Fruit fly (Drosophila melanogaster) whole organism, embryonic: ENCODE data around the gene CG32772.

Experiments
- Awh ChIP-seq: fragments of 200-800 bp; sonication (Bioruptor generic); IDR thresholded peaks from 2 replicates; pipeline ENCODE4, ENCODE4 v1.3.6; 2022; ENCODE audit warnings: missing biosample characterization, missing genetic modification characterization
- CG1024 ChIP-seq: fragments of 200-800 bp; sonication (Bioruptor generic); IDR thresholded peaks from 2 replicates; pipeline ENCODE4 v1.3.6; 2022; ENCODE audit warnings: missing biosample characterization, missing genetic modification characterization
- CG10267 ChIP-seq: fragments of 200-800 bp; sonication (Bioruptor generic); optimal IDR thresholded peaks from 2 replicates; lab custom pipeline; 2018; ENCODE audit warnings: missing biosample characterization, mild to moderate bottlenecking, missing genetic modification characterization, moderate library complexity
- CG11085 ChIP-seq: fragments of 200-800 bp; sonication (Bioruptor generic); IDR thresholded peaks from 2 replicates; pipeline ENCODE4 v1.3.6; 2022; ENCODE audit warnings: missing biosample characterization, missing genetic modification characterization
- CG11093 ChIP-seq: fragments of 200-800 bp; sonication (Bioruptor generic); IDR thresholded peaks from 3 replicates; pipeline ENCODE4 v1.3.6; 2022; ENCODE audit warnings: missing biosample characterization, missing genetic modification characterization
- CG11398 ChIP-seq: fragments of 200-800 bp; sonication (Bioruptor generic); optimal IDR thresholded peaks from 2 replicates; lab custom pipeline; 2016; ENCODE audit warnings: missing biosample characterization, missing genetic modification characterization
- CG11695 ChIP-seq: fragments of 200-800 bp; sonication (Bioruptor generic); IDR thresholded peaks from 3 replicates; pipeline ENCODE4 v1.3.6; 2022; ENCODE audit warnings: missing biosample characterization, missing genetic modification characterization
- CG13296 ChIP-seq: fragments of 200-800 bp; sonication (Bioruptor generic); optimal IDR thresholded peaks from 3 replicates; lab custom pipeline; 2018; ENCODE audit warnings: missing biosample characterization, mild to moderate bottlenecking, missing genetic modification characterization
- CG1647 ChIP-seq: fragments of 200-800 bp; sonication (Bioruptor generic); optimal IDR thresholded peaks from 3 replicates; lab custom pipeline; 2016; ENCODE audit warnings: missing biosample characterization, missing genetic modification characterization
- CG17385 ChIP-seq: fragments of 200-800 bp; sonication (Bioruptor generic); optimal IDR thresholded peaks from 3 replicates; lab custom pipeline; 2018; ENCODE audit warnings: missing biosample characterization, mild to moderate bottlenecking, missing genetic modification characterization
- CG17829 ChIP-seq: fragments of 200-800 bp; optimal IDR thresholded peaks from 2 replicates; lab custom pipeline; 2019; ENCODE audit warnings: missing biosample characterization, mild to moderate bottlenecking, missing genetic modification characterization, moderate library complexity
- CG2129 ChIP-seq: fragments of 200-800 bp; sonication (Bioruptor generic); IDR thresholded peaks from 2 replicates; pipeline ENCODE4 v1.3.6; 2022; ENCODE audit warnings: missing biosample characterization, missing genetic modification characterization; ENCODE audit not compliant: partially characterized antibody
- CG32772 ChIP-seq: fragments of 200-800 bp; sonication (Bioruptor generic); IDR thresholded peaks from 2 replicates; pipeline ENCODE4 v1.3.6; 2022; ENCODE audit warnings: missing biosample characterization, missing genetic modification characterization
- CG3995 ChIP-seq: fragments of 200-800 bp; sonication (Bioruptor generic); optimal IDR thresholded peaks from 3 replicates; lab custom pipeline; 2016; ENCODE audit warnings: missing biosample characterization, missing genetic modification characterization
- CG4617 ChIP-seq: fragments of 200-800 bp; sonication (Bioruptor generic); optimal IDR thresholded peaks from 3 replicates; lab custom pipeline; 2016; ENCODE audit warnings: missing biosample characterization, missing genetic modification characterization, borderline replicate concordance
- CG5180 ChIP-seq: fragments of 200-800 bp; sonication (Bioruptor generic); optimal IDR thresholded peaks from 3 replicates; lab custom pipeline; 2017; ENCODE audit warnings: missing biosample characterization, missing genetic modification characterization, mild to moderate bottlenecking, moderate library complexity, missing genetic modification reagents
- CG6254 ChIP-seq: fragments of 200-800 bp; sonication (Bioruptor generic); optimal IDR thresholded peaks from 3 replicates; lab custom pipeline; 2017; ENCODE audit warnings: mild to moderate bottlenecking, missing biosample characterization, missing genetic modification reagents, missing genetic modification characterization
- CG6272 ChIP-seq: fragments of 200-800 bp; sonication (Bioruptor generic); IDR thresholded peaks from 2 replicates; pipeline ENCODE4 v1.3.6; 2022; ENCODE audit warnings: missing biosample characterization, missing genetic modification characterization
- CG8478 ChIP-seq: fragments of >200 bp; optimal IDR thresholded peaks from 2 replicates; lab custom pipeline; 2018
- CG8924 ChIP-seq: fragments of 200-800 bp; optimal IDR thresholded peaks from 3 replicates; lab custom pipeline; 2019; ENCODE audit warnings: missing biosample characterization, mild to moderate bottlenecking, missing genetic modification characterization, moderate library complexity
- CG8944 ChIP-seq: fragments of 200-800 bp; sonication (Bioruptor generic); optimal IDR thresholded peaks from 3 replicates; lab custom pipeline; 2016; ENCODE audit warnings: missing biosample characterization, missing genetic modification characterization
- CG9215 ChIP-seq: fragments of 200-800 bp; sonication (Bioruptor generic); IDR thresholded peaks from 2 replicates; pipeline ENCODE4 v1.3.6; 2022; ENCODE audit warnings: missing biosample characterization, missing genetic modification characterization
- CG9437 ChIP-seq: fragments of 200-800 bp; sonication (Bioruptor generic); optimal IDR thresholded peaks from 2 replicates; lab custom pipeline; 2018; ENCODE audit warnings: missing biosample characterization, mild to moderate bottlenecking, missing genetic modification characterization
- CG9727 ChIP-seq: fragments of 200-800 bp; sonication (Bioruptor generic); optimal IDR thresholded peaks from 3 replicates; lab custom pipeline; 2017; ENCODE audit warnings: missing biosample characterization, mild to moderate bottlenecking, missing genetic modification characterization
- CG9797 ChIP-seq: fragments of 200-800 bp; sonication (Bioruptor generic); optimal IDR thresholded peaks from 3 replicates; lab custom pipeline; 2018; ENCODE audit warnings: missing biosample characterization, mild to moderate bottlenecking, missing genetic modification characterization
- CHES-1-like ChIP-seq: fragments of 200-800 bp; sonication (Bioruptor generic); optimal IDR thresholded peaks from 2 replicates; lab custom pipeline; 2016; ENCODE audit warnings: missing biosample characterization, missing genetic modification characterization
- Dref ChIP-seq: fragments of 200-800 bp; sonication (Bioruptor generic); IDR thresholded peaks from 2 replicates; pipeline ENCODE4 v1.3.6; 2022; ENCODE audit warnings: missing biosample characterization, missing genetic modification characterization
- Fer1 ChIP-seq: fragments of 200-800 bp; sonication (Bioruptor generic); optimal IDR thresholded peaks from 2 replicates; lab custom pipeline; 2017; ENCODE audit warnings: missing biosample characterization, mild to moderate bottlenecking, missing genetic modification characterization
- Hey ChIP-seq: fragments of 200-800 bp; sonication (Bioruptor generic); optimal IDR thresholded peaks from 3 replicates; lab custom pipeline; 2018; ENCODE audit warnings: missing biosample characterization, mild to moderate bottlenecking, missing genetic modification characterization
- Hsf ChIP-seq: fragments of 200-800 bp; sonication (Bioruptor generic); optimal IDR thresholded peaks from 3 replicates; lab custom pipeline; 2016; ENCODE audit warnings: missing biosample characterization, missing genetic modification characterization
- MBD-R2 ChIP-seq: fragments of 200-800 bp; sonication (Bioruptor generic); IDR thresholded peaks from 2 replicates; pipeline ENCODE4 v1.3.6; 2022; ENCODE audit warnings: missing biosample characterization, missing genetic modification characterization
- Nf-YA ChIP-seq: fragments of 200-800 bp; sonication (Bioruptor generic); IDR thresholded peaks from 2 replicates; pipeline ENCODE4 v1.3.6; 2022; ENCODE audit warnings: missing biosample characterization, missing genetic modification characterization
- Oaz ChIP-seq: fragments of 200-800 bp; sonication (Bioruptor generic); IDR thresholded peaks from 2 replicates; pipeline ENCODE4 v1.3.6; 2022; ENCODE audit warnings: missing biosample characterization, missing genetic modification characterization
- Sry-β ChIP-seq: fragments of 200-800 bp; sonication (Bioruptor generic); optimal IDR thresholded peaks from 2 replicates; lab custom pipeline; 2018; ENCODE audit warnings: missing biosample characterization, mild to moderate bottlenecking, missing genetic modification characterization, moderate library complexity
- aop ChIP-seq: fragments of 200-800 bp; sonication (Bioruptor generic); IDR thresholded peaks from 2 replicates; pipeline ENCODE4 v1.3.6; 2022; ENCODE audit warnings: missing biosample characterization, missing genetic modification characterization
- bowl ChIP-seq: fragments of 200-800 bp; sonication (Bioruptor generic); IDR thresholded peaks from 2 replicates; pipeline ENCODE4 v1.3.6; 2022; ENCODE audit warnings: missing biosample characterization, missing genetic modification characterization
- dati ChIP-seq: fragments of 200-800 bp; sonication (Bioruptor generic); IDR thresholded peaks from 2 replicates; pipeline ENCODE4 v1.3.6; 2022; ENCODE audit warnings: missing biosample characterization, missing genetic modification characterization
- ems ChIP-seq: fragments of 200-800 bp; sonication (Bioruptor generic); optimal IDR thresholded peaks from 3 replicates; lab custom pipeline; 2016; ENCODE audit warnings: missing biosample characterization, missing genetic modification characterization
- exex ChIP-seq: fragments of 200-800 bp; sonication (Bioruptor generic); optimal IDR thresholded peaks from 4 replicates; lab custom pipeline; 2018; ENCODE audit warnings: missing biosample characterization, mild to moderate bottlenecking, missing genetic modification characterization, moderate library complexity
- gem ChIP-seq: fragments of 200-800 bp; sonication (Bioruptor generic); optimal IDR thresholded peaks from 2 replicates; lab custom pipeline; 2019; ENCODE audit warnings: missing biosample characterization, mild to moderate bottlenecking, missing genetic modification characterization, moderate library complexity
- kah ChIP-seq: fragments of 200-800 bp; sonication (Bioruptor generic); optimal IDR thresholded peaks from 2 replicates; lab custom pipeline; 2018; ENCODE audit warnings: missing biosample characterization, mild to moderate bottlenecking, missing genetic modification characterization
- mam ChIP-seq: fragments of 200-800 bp; sonication (Bioruptor generic); optimal IDR thresholded peaks from 3 replicates; lab custom pipeline; 2016; ENCODE audit warnings: missing biosample characterization, missing genetic modification characterization
- nerfin-1 ChIP-seq: fragments of 200-800 bp; sonication (Bioruptor generic); optimal IDR thresholded peaks from 3 replicates; lab custom pipeline; 2019; ENCODE audit warnings: missing biosample characterization, mild to moderate bottlenecking, missing genetic modification characterization, moderate library complexity
- shn ChIP-seq: fragments of 200-800 bp; sonication (Bioruptor generic); optimal IDR thresholded peaks from 3 replicates; lab custom pipeline; 2016; ENCODE audit warnings: missing biosample characterization, missing genetic modification characterization
- sim ChIP-seq: fragments of 200-800 bp; sonication (Bioruptor generic); IDR thresholded peaks from 2 replicates; pipeline ENCODE4 v1.3.6; 2022; ENCODE audit warnings: missing biosample characterization, missing genetic modification characterization
- slbo ChIP-seq: fragments of 200-800 bp; sonication (Bioruptor generic); IDR thresholded peaks from 2 replicates; pipeline ENCODE4 v1.3.6; 2022; ENCODE audit warnings: missing biosample characterization, missing genetic modification characterization
- slp2 ChIP-seq: fragments of 200-800 bp; sonication (Bioruptor generic); optimal IDR thresholded peaks from 2 replicates; lab custom pipeline; 2016; ENCODE audit warnings: missing biosample characterization, missing genetic modification characterization
- sug ChIP-seq: fragments of 200-800 bp; optimal IDR thresholded peaks from 2 replicates; lab custom pipeline; 2019; ENCODE audit warnings: missing biosample characterization, mild to moderate bottlenecking, missing genetic modification characterization, moderate library complexity
- tap ChIP-seq: fragments of 200-800 bp; optimal IDR thresholded peaks from 3 replicates; lab custom pipeline; 2019; ENCODE audit warnings: missing biosample characterization, mild to moderate bottlenecking, missing genetic modification characterization, moderate library complexity
- twi ChIP-seq: fragments of 200-800 bp; optimal IDR thresholded peaks from 2 replicates; lab custom pipeline; 2019; ENCODE audit warnings: missing biosample characterization, mild to moderate bottlenecking, missing genetic modification characterization, moderate library complexity

Gene CG32772

dm6 chrX:4909938-4910778 is 1.3 kb downstream of the CG32772 start (continued):
- TF ChIP-seq Sry-β (GFP tag; lab: Kevin White, UChicago), result peak; percentile 79
- TF ChIP-seq sim (GFP tag; lab: Robert Waterston, UW), result peak; percentile 99
- peak; percentile 100 for TF ChIP-seq CG11695 (GFP tag; lab: Robert Waterston, UW)
- TF ChIP-seq slp2, result peak; percentile 100
- TF ChIP-seq CG3995, result peak; percentile 91
- no peak for TF ChIP-seq CG8478 (lab: Kevin White, UChicago)
- TF ChIP-seq mam (GFP tag; lab: Kevin White, UChicago), result peak; percentile 100
- peak; percentile 99 for TF ChIP-seq CG9215 (GFP tag; lab: Robert Waterston, UW)
- peak; percentile 100 for TF ChIP-seq gem (tag; lab: Kevin White, UChicago)
- TF ChIP-seq exex, result peak; percentile 98
- TF ChIP-seq CG9437, result peak; percentile 96
- TF ChIP-seq Hsf (GFP tag; lab: Kevin White, UChicago), result peak; percentile 100
- no peak for TF ChIP-seq CG2129 (GFP tag; lab: Robert Waterston, UW)
- TF ChIP-seq Awh (GFP tag; lab: Robert Waterston, UW), result peak; percentile 100
- peak; percentile 99 for TF ChIP-seq nerfin-1
- TF ChIP-seq shn (GFP tag; lab: Kevin White, UChicago), result peak; percentile 100
- TF ChIP-seq slbo, result peak; percentile 100
- peak; percentile 98 for TF ChIP-seq Hey (tag; lab: Kevin White, UChicago)
- peak; percentile 100 for TF ChIP-seq CG17385 (GFP tag; lab: Kevin White, UChicago)
- TF ChIP-seq CG11085, result peak; percentile 100
- peak; percentile 99 for TF ChIP-seq CG11398
- TF ChIP-seq Dref (GFP tag; lab: Robert Waterston, UW), result peak; percentile 56
- TF ChIP-seq CG4617 (GFP tag; lab: Kevin White, UChicago), result peak; percentile 100
- TF ChIP-seq aop (GFP tag; lab: Robert Waterston, UW), result peak; percentile 99
- TF ChIP-seq MBD-R2 (GFP tag; lab: Robert Waterston, UW), result peak; percentile 100
- peak; percentile 100 for TF ChIP-seq CG8924 (tag; lab: Kevin White, UChicago)
- peak; percentile 100 for TF ChIP-seq CG9727 (GFP tag; lab: Kevin White, UChicago)
- TF ChIP-seq CG1647, result peak; percentile 100
- peak; percentile 100 for TF ChIP-seq CG17829
- TF ChIP-seq CG5180, result peak; percentile 95
- peak; percentile 99 for TF ChIP-seq bowl (GFP tag; lab: Robert Waterston, UW)
- TF ChIP-seq dati (GFP tag; lab: Robert Waterston, UW), result peak; percentile 99
- peak; percentile 97 for TF ChIP-seq CG1024 (GFP tag; lab: Robert Waterston, UW)
- TF ChIP-seq Fer1 (GFP tag; lab: Kevin White, UChicago), result peak; percentile 100
- TF ChIP-seq CG6272 (GFP tag; lab: Robert Waterston, UW), result peak; percentile 100
- TF ChIP-seq sug (tag; lab: Kevin White, UChicago), result peak; percentile 99
- peak; percentile 100 for TF ChIP-seq CG13296
- TF ChIP-seq CG6254 (GFP tag; lab: Kevin White, UChicago), result peak; percentile 98
- TF ChIP-seq CG10267, result peak; percentile 99
- TF ChIP-seq tap (tag; lab: Kevin White, UChicago), result peak; percentile 100
- TF ChIP-seq kah (GFP tag; lab: Kevin White, UChicago), result peak; percentile 99
- TF ChIP-seq Oaz (GFP tag; lab: Robert Waterston, UW), result peak; percentile 99
- peak; percentile 99 for TF ChIP-seq Nf-YA (GFP tag; lab: Robert Waterston, UW)
- TF ChIP-seq CG8944, result peak; percentile 99
- peak; percentile 80 for TF ChIP-seq CG9797 (GFP tag; lab: Kevin White, UChicago)
- TF ChIP-seq CG11093 (GFP tag; lab: Robert Waterston, UW), result peak; percentile 100
- peak; percentile 100 for TF ChIP-seq CG32772 (GFP tag; lab: Robert Waterston, UW)
- peak; percentile 99 for TF ChIP-seq twi (tag; lab: Kevin White, UChicago)
- TF ChIP-seq ems (GFP tag; lab: Kevin White, UChicago), result peak; percentile 100
- TF ChIP-seq CHES-1-like (GFP tag; lab: Kevin White, UChicago), result peak; percentile 100
